Worm (Caenorhabditis elegans): ENCODE measurements around the gene otpl-6.

otpl-6 gene

ce11 chrV:8525774-8526173 lies at the start of gene otpl-6:
Gene otpl-6 (plus strand): TSS chrV:8526074.
- TF ChIP-seq ztf-11 (tag; optimal IDR thresholded peaks at IDR 0.05) (no peak), pha-4 (tag; optimal IDR thresholded peaks at IDR 0.05) (no peak), nhr-76 (tag; optimal IDR thresholded peaks at IDR 0.05) (no peak), nhr-237 (tag; optimal IDR thresholded peaks at IDR 0.05) (no peak), mab-5 (tag; optimal IDR thresholded peaks at IDR 0.05) (no peak), nhr-2 (tag; optimal IDR thresholded peaks at IDR 0.05) (no peak), cnd-1 (tag; optimal IDR thresholded peaks at IDR 0.05) (no peak), ces-1 (GFP tag; optimal IDR thresholded peaks at IDR 0.05) (no peak), snpc-4 (tag; optimal IDR thresholded peaks at IDR 0.05) (no peak), flh-1 (GFP tag; optimal IDR thresholded peaks at IDR 0.05) (no peak), nhr-28 (tag; optimal IDR thresholded peaks at IDR 0.05) (no peak), unc-62 (GFP tag; optimal IDR thresholded peaks at IDR 0.05) (no peak), sptf-1 (tag; optimal IDR thresholded peaks at IDR 0.05) (no peak)

DNA sequence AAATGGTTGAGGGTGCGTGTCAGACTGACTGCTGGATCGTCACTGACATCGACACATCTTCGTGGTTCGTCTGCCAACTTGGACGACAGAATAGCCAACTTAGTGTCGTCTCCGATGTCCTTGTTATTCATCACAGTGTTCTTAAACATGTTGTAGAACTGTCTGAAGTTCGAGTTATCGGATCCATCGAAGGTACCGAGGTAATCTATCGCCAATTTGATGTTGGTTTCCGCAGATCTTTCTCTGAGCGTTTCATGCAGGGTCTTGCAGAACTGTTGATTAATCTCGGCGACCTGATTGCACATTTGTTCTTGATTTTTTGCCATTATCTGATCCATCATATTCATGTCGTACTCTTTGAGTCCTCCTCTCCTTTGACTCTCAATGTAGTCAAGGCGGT lies 44.6 kb upstream of the otpl-6 start:
- TF ChIP-seq elt-3 (tag; optimal IDR thresholded peaks at IDR 0.05) (no peak), lin-32 (GFP tag; optimal IDR thresholded peaks at IDR 0.05) (no peak)

DNA sequence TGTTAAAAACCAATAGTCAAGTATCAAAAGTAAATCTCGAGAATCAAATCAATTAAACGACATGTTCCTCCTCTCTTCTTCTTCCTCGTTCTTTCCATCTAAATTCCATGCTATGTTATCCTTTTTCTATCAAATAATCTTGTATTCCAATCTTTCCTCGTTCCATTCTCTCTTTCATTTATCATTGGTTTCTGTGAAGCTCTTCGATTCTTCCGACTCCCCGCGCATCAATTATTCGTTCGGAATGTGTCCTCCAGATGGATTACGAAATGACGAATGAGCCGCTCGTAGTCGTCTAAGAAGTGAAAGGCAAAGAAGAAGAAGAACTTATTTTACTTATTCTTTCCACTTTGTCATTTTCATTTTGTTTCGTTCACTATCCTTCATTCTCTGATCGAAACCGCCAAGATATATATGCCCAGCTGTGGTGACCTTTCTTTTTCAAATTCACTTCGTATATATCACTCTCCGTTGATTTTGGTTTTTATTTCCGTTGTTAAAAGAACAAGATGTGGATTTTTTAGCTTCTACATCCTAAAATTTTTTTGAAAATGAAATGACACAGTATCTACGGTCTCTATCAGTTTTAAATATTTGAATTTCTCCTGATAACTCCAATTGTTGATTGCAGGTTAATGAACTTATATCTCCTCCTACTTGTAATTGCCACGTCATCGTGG lies 31.5 kb upstream of the otpl-6 start, which contains the start of gene pxn-1:
Gene pxn-1, plus strand, starts transcription at position 630 of the 680 bp plus-strand sequence.
- TF ChIP-seq sem-2 (GFP tag; optimal IDR thresholded peaks at IDR 0.05) (no peak), nhr-76 (tag; optimal IDR thresholded peaks at IDR 0.05) (no peak), nhr-237 (tag; optimal IDR thresholded peaks at IDR 0.05) (no peak), sptf-1 (tag; optimal IDR thresholded peaks at IDR 0.05) (no peak), elt-3 (tag; optimal IDR thresholded peaks at IDR 0.05) (no peak), pha-4 (tag; optimal IDR thresholded peaks at IDR 0.05) (no peak), zip-8 (tag; optimal IDR thresholded peaks at IDR 0.05) (no peak), snpc-4 (tag; optimal IDR thresholded peaks at IDR 0.05) (no peak), ceh-39 (tag; optimal IDR thresholded peaks at IDR 0.05) (no peak), nhr-2 (tag; optimal IDR thresholded peaks at IDR 0.05) (no peak), hlh-1 (tag; optimal IDR thresholded peaks at IDR 0.05) (no peak), lin-32 (GFP tag; optimal IDR thresholded peaks at IDR 0.05) (no peak), mls-2 (tag; optimal IDR thresholded peaks at IDR 0.05) (no peak), ceh-83 (GFP tag; optimal IDR thresholded peaks at IDR 0.05) (no peak), mep-1 (tag; optimal IDR thresholded peaks at IDR 0.05) (no peak), nhr-28 (tag; optimal IDR thresholded peaks at IDR 0.05) (no peak), ceh-43 (GFP tag; optimal IDR thresholded peaks at IDR 0.05) (no peak), unc-120 (tag; optimal IDR thresholded peaks at IDR 0.05; ENCODE audit: poor library complexity, severe bottlenecking) (no peak), elt-1 (tag; optimal IDR thresholded peaks at IDR 0.05; ENCODE audit: borderline replicate concordance, insufficient read depth) (no peak), drap-1 (GFP tag; optimal IDR thresholded peaks at IDR 0.05) (no peak)

ce11 chrV:8495106-8495505 lies 30.8 kb upstream of the otpl-6 start:
- TF ChIP-seq sem-2 (GFP tag; optimal IDR thresholded peaks at IDR 0.05) (no peak), ceh-39 (tag; optimal IDR thresholded peaks at IDR 0.05) (no peak), unc-62 (GFP tag; optimal IDR thresholded peaks at IDR 0.05) (no peak), ces-1 (GFP tag; optimal IDR thresholded peaks at IDR 0.05) (no peak), lin-13 (tag; optimal IDR thresholded peaks at IDR 0.05) (no peak), M03D4.4 (tag; optimal IDR thresholded peaks at IDR 0.05) (no peak), nhr-12 (tag; optimal IDR thresholded peaks at IDR 0.05) (no peak), pha-4 (tag; optimal IDR thresholded peaks at IDR 0.05) (no peak), lin-32 (GFP tag; optimal IDR thresholded peaks at IDR 0.05) (no peak), snpc-4 (tag; optimal IDR thresholded peaks at IDR 0.05) (no peak), nhr-2 (tag; optimal IDR thresholded peaks at IDR 0.05) (no peak), elt-1 (tag; optimal IDR thresholded peaks at IDR 0.05; ENCODE audit: borderline replicate concordance, insufficient read depth) (no peak), ceh-43 (GFP tag; optimal IDR thresholded peaks at IDR 0.05) (no peak), ztf-11 (tag; optimal IDR thresholded peaks at IDR 0.05) (no peak), mep-1 (tag; optimal IDR thresholded peaks at IDR 0.05) (no peak), tbx-8 (GFP tag; optimal IDR thresholded peaks at IDR 0.05) (no peak), cnd-1 (tag; optimal IDR thresholded peaks at IDR 0.05) (no peak), flh-1 (GFP tag; optimal IDR thresholded peaks at IDR 0.05) (no peak)

ce11 chrV:8495965-8496364 lies 29.9 kb upstream of the otpl-6 start:
- TF ChIP-seq drap-1 (GFP tag; optimal IDR thresholded peaks at IDR 0.05) (no peak), ceh-39 (tag; optimal IDR thresholded peaks at IDR 0.05) (no peak), flh-1 (GFP tag; optimal IDR thresholded peaks at IDR 0.05) (no peak), M03D4.4 (tag; optimal IDR thresholded peaks at IDR 0.05) (no peak), ceh-43 (GFP tag; optimal IDR thresholded peaks at IDR 0.05) (no peak), nhr-237 (tag; optimal IDR thresholded peaks at IDR 0.05) (no peak), lsy-2 (tag; optimal IDR thresholded peaks at IDR 0.05) (no peak), unc-62 (GFP tag; optimal IDR thresholded peaks at IDR 0.05) (no peak)

Data from whole organism, mixed stage, embryonic.